Worm (Caenorhabditis elegans) whole organism, L4/young adult: ENCODE measurements around the gene irld-50.

Experiments used
- W03F9.2 ChIP-seq: fragments of 150-350 bp; optimal IDR thresholded peaks from 2 replicates; lab custom pipeline; 2014; ENCODE audit warnings: missing biosample characterization, missing genetic modification characterization
- dao-5 ChIP-seq: sonication (generic microtip); optimal IDR thresholded peaks from 2 replicates; lab custom pipeline; 2016; ENCODE audit warnings: missing genotype, missing genetic modification characterization, moderate library complexity, missing compliant biosample characterization
- him-1 ChIP-seq: sonication (generic microtip); optimal IDR thresholded peaks from 2 replicates; lab custom pipeline; 2016; ENCODE audit warnings: missing genotype, missing genetic modification reagents, missing genetic modification characterization, missing compliant biosample characterization

DNA sequence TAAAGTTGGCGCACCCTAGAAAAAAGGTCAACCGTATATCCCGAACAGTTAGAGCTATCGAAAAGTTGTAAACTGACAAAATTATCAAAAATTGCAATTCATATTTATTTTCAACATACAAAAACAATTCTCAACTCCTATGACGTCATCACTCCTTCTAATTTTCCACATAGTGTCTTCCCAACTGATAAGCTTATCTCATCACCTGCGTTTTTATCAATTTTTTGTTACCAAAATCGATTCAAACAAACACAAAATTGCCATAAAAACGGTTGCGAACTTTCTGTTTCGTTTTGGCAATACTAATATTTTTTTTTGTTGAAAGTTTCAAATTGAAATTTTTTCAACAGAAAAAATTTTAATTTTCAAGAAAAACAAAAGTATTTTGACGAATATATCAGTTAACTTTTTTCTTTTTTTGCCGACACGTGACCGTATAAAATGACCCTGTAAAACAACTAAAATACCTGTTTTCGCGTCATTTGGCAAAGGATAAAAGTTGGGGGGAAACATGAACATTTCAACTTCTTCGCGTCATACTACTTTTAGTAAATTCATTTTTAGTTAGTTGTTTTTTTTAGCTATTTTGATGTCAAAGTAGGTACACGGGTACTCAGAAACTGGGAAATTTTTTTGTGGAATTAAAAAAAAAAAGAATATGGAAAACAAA, 31.8 kb upstream of the irld-50 start:
- TF ChIP-seq him-1 (tag; lab: Kevin White, UChicago) (no peak), W03F9.2 (tag; lab: Kevin White, UChicago) (no peak), dao-5 (tag; lab: Kevin White, UChicago) (no peak)
